Fruit fly (Drosophila melanogaster) ovary, adult (tissue): Measurements from ENCODE around the gene CG9926.

Source experiments
- CG17801 ChIP-seq: fragments of 200-800 bp; optimal IDR thresholded peaks from 2 replicates; lab custom pipeline; 2019; ENCODE audit warnings: missing biosample characterization, mild to moderate bottlenecking, missing genetic modification characterization, moderate library complexity; ENCODE audit not compliant: partially characterized antibody

CG9926 gene

dm6 chr3R:13980956-13981355, 30.0 kb upstream of the CG9926 start:
- TF ChIP-seq CG17801 (GFP tag; lab: Kevin White, UChicago) = no peak

- TF ChIP-seq CG17801 (GFP tag; lab: Kevin White, UChicago) = no peak
These were observed 27.2 kb upstream of the CG9926 start for dm6 chr3R:13978078-13978559.

dm6 chr3R:13977126-13977991, 26.4 kb upstream of the CG9926 start:
- no peak for TF ChIP-seq CG17801 (GFP tag; lab: Kevin White, UChicago)

- TF ChIP-seq CG17801 (GFP tag; lab: Kevin White, UChicago) = no peak
These were observed 25.1 kb upstream of the CG9926 start for dm6 chr3R:13976070-13976492.

- no peak for TF ChIP-seq CG17801 (GFP tag; lab: Kevin White, UChicago)
These were observed 23.9 kb upstream of the CG9926 start for dm6 chr3R:13974741-13975245.

dm6 chr3R:13972653-13973052, 21.7 kb upstream of the CG9926 start:
- no peak for TF ChIP-seq CG17801 (GFP tag; lab: Kevin White, UChicago)

dm6 chr3R:13971728-13972448, 20.9 kb upstream of the CG9926 start:
- TF ChIP-seq CG17801 (GFP tag; lab: Kevin White, UChicago) = no peak

dm6 chr3R:13964513-13964975, 13.6 kb upstream of the CG9926 start, which contains the start of gene Orc2:
TSS of gene Orc2 (plus strand) at chr3R:13964885.
- TF ChIP-seq CG17801 (GFP tag; lab: Kevin White, UChicago) = no peak

- TF ChIP-seq CG17801 (GFP tag; lab: Kevin White, UChicago) = no peak
These were observed 13.1 kb upstream of the CG9926 start, which contains the start of gene Kots for dm6 chr3R:13964074-13964473. TSS of gene Kots (minus strand) at chr3R:13964174.

- TF ChIP-seq CG17801 (GFP tag; lab: Kevin White, UChicago) = no peak
These were observed 7.6 kb upstream of the CG9926 start, which contains the start of gene Ipp for dm6 chr3R:13958582-13958981. TSS of gene Ipp (plus strand) at chr3R:13958789.

- no peak for TF ChIP-seq CG17801 (GFP tag; lab: Kevin White, UChicago)
These were observed 5.9 kb upstream of the CG9926 start for dm6 chr3R:13956809-13957351.

- TF ChIP-seq CG17801 (GFP tag; lab: Kevin White, UChicago) = no peak
These were observed 4.3 kb upstream of the CG9926 start for dm6 chr3R:13955227-13955626.

- TF ChIP-seq CG17801 (GFP tag; lab: Kevin White, UChicago) = no peak
These were observed 1.4 kb upstream of the CG9926 start for dm6 chr3R:13952303-13952702.

dm6 chr3R:13949571-13949970, 1.4 kb downstream of the CG9926 start:
- TF ChIP-seq CG17801 (GFP tag; lab: Kevin White, UChicago) = no peak

dm6 chr3R:13948237-13948636, 2.7 kb downstream of the CG9926 start, which contains the start of gene CG31517:
TSS of gene CG31517 (plus strand) at chr3R:13948420.
- no peak for TF ChIP-seq CG17801 (GFP tag; lab: Kevin White, UChicago)
